Fruit fly (Drosophila melanogaster) whole organism, prepupa: ENCODE results near the gene CG43050.
A peak's percentile ranks its signal among the peaks of the same experiment; 100 is the strongest.

Experiments used
- Blimp-1 ChIP-seq: fragments of 200-800 bp; sonication (Bioruptor generic); optimal IDR thresholded peaks from 3 replicates; lab custom pipeline; 2017; ENCODE audit warnings: missing biosample characterization, missing genetic modification characterization, mild to moderate bottlenecking, moderate library complexity, missing genetic modification reagents
- CG11762 ChIP-seq: fragments of 200-800 bp; sonication (Bioruptor generic); optimal IDR thresholded peaks from 3 replicates; lab custom pipeline; 2016; ENCODE audit warnings: missing biosample characterization, missing genetic modification characterization; ENCODE audit not compliant: insufficient read depth
- CG6276 ChIP-seq: fragments of 200-800 bp; sonication (Bioruptor generic); optimal IDR thresholded peaks from 2 replicates; lab custom pipeline; 2017; ENCODE audit warnings: missing biosample characterization, mild to moderate bottlenecking, missing genetic modification characterization
- CG7368 ChIP-seq: fragments of 200-800 bp; sonication (Bioruptor generic); optimal IDR thresholded peaks from 3 replicates; lab custom pipeline; 2016; ENCODE audit warnings: missing biosample characterization, missing genetic modification characterization
- Eip75B ChIP-seq: fragments of 200-800 bp; sonication (Bioruptor generic); optimal IDR thresholded peaks from 3 replicates; lab custom pipeline; 2016; ENCODE audit warnings: missing biosample characterization, missing genetic modification characterization
- Eip78C ChIP-seq: fragments of 200-800 bp; sonication (Bioruptor generic); peaks from one replicate; lab custom pipeline; 2016; ENCODE audit warnings: missing biosample characterization, missing genetic modification characterization
- Hr38 ChIP-seq: sonication (Bioruptor generic); optimal IDR thresholded peaks from 2 replicates; lab custom pipeline; 2016; ENCODE audit warnings: missing biosample characterization, missing genetic modification characterization
- OdsH ChIP-seq: fragments of 200-800 bp; sonication (Bioruptor generic); optimal IDR thresholded peaks from 3 replicates; lab custom pipeline; 2016; ENCODE audit warnings: missing biosample characterization, missing genetic modification characterization
- cyc ChIP-seq: fragments of 200-800 bp; sonication (Bioruptor generic); optimal IDR thresholded peaks from 3 replicates; lab custom pipeline; 2016; ENCODE audit warnings: missing biosample characterization, missing genetic modification characterization
- fd59A ChIP-seq: fragments of 200-800 bp; sonication (Bioruptor generic); optimal IDR thresholded peaks from 2 replicates; lab custom pipeline; 2017; ENCODE audit warnings: missing biosample characterization, mild to moderate bottlenecking, missing genetic modification characterization, missing genetic modification reagents

DNA sequence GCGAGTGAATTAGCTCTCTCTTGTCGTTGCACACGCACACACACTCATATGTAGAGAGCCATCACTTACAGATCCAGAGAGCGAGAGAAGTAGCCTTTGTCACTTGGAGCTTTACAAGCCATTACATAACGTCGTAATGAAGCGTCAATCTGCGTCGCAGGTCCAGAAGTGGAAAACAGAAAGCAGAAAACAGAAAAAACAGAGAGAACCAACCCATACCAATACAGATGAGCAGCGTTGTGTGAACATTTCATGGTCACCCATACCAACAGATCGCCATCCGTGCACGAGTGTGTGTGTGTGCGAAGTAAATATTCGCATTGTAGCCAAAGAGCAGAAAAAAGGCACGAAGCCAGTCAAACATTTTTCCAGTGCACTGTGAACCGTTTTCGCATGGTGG is 20.8 kb upstream of the CG43050 start:
- TF ChIP-seq OdsH (GFP tag; lab: Kevin White, UChicago), result peak; percentile 10
- TF ChIP-seq cyc (GFP tag; lab: Kevin White, UChicago), result no peak
- TF ChIP-seq CG7368 (GFP tag; lab: Kevin White, UChicago), result peak; percentile 11
- peak; percentile 5 for TF ChIP-seq CG11762 (GFP tag; lab: Kevin White, UChicago)
- TF ChIP-seq Hr38, result no peak
- no peak for TF ChIP-seq Blimp-1
- TF ChIP-seq fd59A, result no peak
- TF ChIP-seq Eip78C, result peak; percentile 81
- TF ChIP-seq Eip75B (GFP tag; lab: Kevin White, UChicago), result no peak
- TF ChIP-seq CG6276 (GFP tag; lab: Kevin White, UChicago), result peak; percentile 44
